Worm (Caenorhabditis elegans): ENCODE data around the gene hmit-1.3.

DNA sequence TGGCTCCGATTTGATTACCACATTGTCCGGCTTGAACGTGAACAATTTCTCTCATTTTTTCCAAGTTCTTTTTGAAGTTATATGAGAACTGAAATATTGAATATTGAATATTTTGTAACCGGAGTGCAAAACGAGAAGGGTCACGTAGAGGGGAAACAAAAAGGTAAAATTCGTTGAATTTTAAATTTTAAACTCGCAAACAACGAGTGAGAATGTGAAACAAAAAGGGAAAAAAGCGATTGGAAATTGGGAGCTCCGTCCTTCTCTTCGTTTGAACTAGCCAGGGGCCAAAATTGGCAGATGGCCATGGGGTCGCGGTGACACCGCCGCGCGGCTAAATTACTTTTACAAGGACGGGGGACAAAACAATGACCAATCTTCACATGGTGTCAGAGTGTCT lies 22.1 kb upstream of the hmit-1.3 start, which contains the start of gene ben-1:
- TF ChIP-seq W03F9.2 (tag; optimal IDR thresholded peaks at IDR 0.05) (no peak), him-1 (tag; optimal IDR thresholded peaks at IDR 0.05) (no peak), dao-5 (tag; optimal IDR thresholded peaks at IDR 0.05) (no peak)

All from whole organism, L4/young adult.